Fruit fly (Drosophila melanogaster) whole organism, pupa: ENCODE data around the gene Sfp33A3.

Experiments used
- CG10348 ChIP-seq: fragments of 200-800 bp; sonication (Bioruptor generic); IDR thresholded peaks from 2 replicates; pipeline ENCODE4 v1.3.6; 2022; ENCODE audit warnings: missing biosample characterization, missing genetic modification characterization
- CG12605 ChIP-seq: fragments of 200-800 bp; sonication (Bioruptor generic); IDR thresholded peaks from 2 replicates; pipeline ENCODE4 v1.3.6; 2022; ENCODE audit warnings: missing biosample characterization, missing genetic modification characterization
- CG13204 ChIP-seq: fragments of 200-800 bp; sonication (Bioruptor generic); optimal IDR thresholded peaks from 2 replicates; lab custom pipeline; 2018; ENCODE audit warnings: missing biosample characterization, mild to moderate bottlenecking, missing genetic modification characterization, moderate library complexity
- CG14655 ChIP-seq: fragments of 200-800 bp; sonication (Bioruptor generic); optimal IDR thresholded peaks from 3 replicates; lab custom pipeline; 2017; ENCODE audit warnings: mild to moderate bottlenecking, missing biosample characterization, missing genetic modification reagents, missing genetic modification characterization
- CG15710 ChIP-seq: fragments of 200-800 bp; sonication (Bioruptor generic); optimal IDR thresholded peaks from 2 replicates; lab custom pipeline; 2018; ENCODE audit warnings: missing biosample characterization, mild to moderate bottlenecking, missing genetic modification characterization, moderate library complexity
- CG17806 ChIP-seq: fragments of 200-800 bp; sonication (Bioruptor generic); optimal IDR thresholded peaks from 2 replicates; lab custom pipeline; 2018; ENCODE audit warnings: missing biosample characterization, mild to moderate bottlenecking, missing genetic modification characterization, moderate library complexity
- CG32121 ChIP-seq: fragments of 200-800 bp; sonication (Bioruptor generic); IDR thresholded peaks from 2 replicates; pipeline ENCODE4 v1.3.6; 2022; ENCODE audit warnings: missing biosample characterization, missing genetic modification characterization
- CG34367 ChIP-seq: fragments of 200-800 bp; sonication (Bioruptor generic); optimal IDR thresholded peaks from 2 replicates; lab custom pipeline; 2018; ENCODE audit warnings: missing biosample characterization, mild to moderate bottlenecking, missing genetic modification characterization
- CG4496 ChIP-seq: fragments of 200-800 bp; sonication (Bioruptor generic); IDR thresholded peaks from 3 replicates; pipeline ENCODE4 v1.3.6; 2022; ENCODE audit warnings: missing biosample characterization, missing genetic modification characterization
- CG8159 ChIP-seq: fragments of 200-800 bp; sonication (Bioruptor generic); optimal IDR thresholded peaks from 3 replicates; lab custom pipeline; 2018; ENCODE audit warnings: missing biosample characterization, mild to moderate bottlenecking, missing genetic modification characterization, moderate library complexity
- CG8301 ChIP-seq: fragments of 200-800 bp; sonication (Bioruptor generic); optimal IDR thresholded peaks from 2 replicates; lab custom pipeline; 2018; ENCODE audit warnings: missing biosample characterization, mild to moderate bottlenecking, missing genetic modification characterization
- CG9948 ChIP-seq: fragments of 200-800 bp; sonication (Bioruptor generic); optimal IDR thresholded peaks from 2 replicates; lab custom pipeline; 2018; ENCODE audit warnings: missing biosample characterization, mild to moderate bottlenecking, missing genetic modification characterization, moderate library complexity
- D1 ChIP-seq: fragments of 200-800 bp; sonication (Bioruptor generic); optimal IDR thresholded peaks from 2 replicates; lab custom pipeline; 2018; ENCODE audit warnings: missing biosample characterization, mild to moderate bottlenecking, missing genetic modification characterization, moderate library complexity
- EcR ChIP-seq: fragments of 200-800 bp; sonication (Bioruptor generic); optimal IDR thresholded peaks from 3 replicates; lab custom pipeline; 2019; ENCODE audit warnings: missing biosample characterization, missing genetic modification characterization, mild to moderate bottlenecking, moderate library complexity, missing genetic modification reagents
- Ets98B ChIP-seq: fragments of 200-800 bp; sonication (Bioruptor generic); IDR thresholded peaks from 2 replicates; pipeline ENCODE4 v1.3.6; 2022; ENCODE audit warnings: missing biosample characterization, missing genetic modification characterization
- Pif1A ChIP-seq: fragments of 200-800 bp; sonication (Bioruptor generic); optimal IDR thresholded peaks from 3 replicates; lab custom pipeline; 2016; ENCODE audit warnings: missing biosample characterization, missing genetic modification characterization
- Pif1B ChIP-seq: fragments of 200-800 bp; sonication (Bioruptor generic); optimal IDR thresholded peaks from 3 replicates; lab custom pipeline; 2016; ENCODE audit warnings: missing biosample characterization, missing genetic modification characterization
- Snoo ChIP-seq: fragments of 200-800 bp; sonication (Bioruptor generic); optimal IDR thresholded peaks from 3 replicates; lab custom pipeline; 2017; ENCODE audit warnings: missing biosample characterization, mild to moderate bottlenecking, missing genetic modification characterization, inconsistent platforms
- fd96Ca ChIP-seq: fragments of 200-800 bp; sonication (Bioruptor generic); IDR thresholded peaks from 3 replicates; pipeline ENCODE4 v1.3.6; 2022; ENCODE audit warnings: missing biosample characterization, missing genetic modification characterization
- gl ChIP-seq: fragments of 200-800 bp; sonication (Bioruptor generic); optimal IDR thresholded peaks from 2 replicates; lab custom pipeline; 2018; ENCODE audit warnings: missing biosample characterization, mild to moderate bottlenecking, missing genetic modification characterization
- rn ChIP-seq: fragments of 200-800 bp; sonication (Bioruptor generic); IDR thresholded peaks from 2 replicates; pipeline ENCODE4 v1.3.6; 2022; ENCODE audit warnings: missing biosample characterization, missing genetic modification characterization

The Sfp33A3 gene

dm6 chr2L:11839612-11840011 lies at the start of gene Sfp33A3:
Sfp33A3 (plus strand) TSS chr2L:11839912.
- TF ChIP-seq Pif1A (GFP tag; lab: Kevin White, UChicago) (no peak), CG15710 (tag; lab: Kevin White, UChicago) (no peak), CG13204 (GFP tag; lab: Kevin White, UChicago) (no peak), EcR (no peak), Ets98B (GFP tag; lab: Robert Waterston, UW) (no peak), Snoo (tag; lab: Kevin White, UChicago) (no peak), CG10348 (GFP tag; lab: Robert Waterston, UW) (no peak), CG34367 (tag; lab: Kevin White, UChicago) (no peak), fd96Ca (GFP tag; lab: Robert Waterston, UW) (no peak), D1 (tag; lab: Kevin White, UChicago) (no peak), CG14655 (no peak), CG9948 (no peak)

DNA sequence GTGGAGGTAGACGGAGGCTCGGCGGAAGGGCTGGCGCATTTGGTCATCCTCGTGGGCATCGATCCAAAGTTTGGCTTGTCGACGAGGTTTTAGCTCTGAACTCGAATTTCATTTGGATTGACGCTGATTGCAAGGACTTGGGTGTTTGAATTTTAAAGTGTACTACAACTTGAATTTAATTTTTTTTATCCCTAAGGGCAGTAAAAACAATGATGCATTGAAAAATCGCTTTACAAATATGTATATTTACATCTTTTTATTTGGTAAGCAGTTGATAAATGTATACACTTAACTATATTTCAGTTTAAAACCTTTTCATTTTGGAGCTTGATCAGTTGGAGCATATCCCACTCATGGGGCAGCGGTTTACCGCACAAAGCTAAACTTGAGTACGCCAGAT lies 47.4 kb upstream of the Sfp33A3 start, which contains the start of gene Tsp33B:
TSS of gene Tsp33B (minus strand) at position 101 of the 400 bp plus-strand sequence.
- TF ChIP-seq gl (tag; lab: Kevin White, UChicago) = no peak
- TF ChIP-seq CG15710 (tag; lab: Kevin White, UChicago) = no peak

DNA sequence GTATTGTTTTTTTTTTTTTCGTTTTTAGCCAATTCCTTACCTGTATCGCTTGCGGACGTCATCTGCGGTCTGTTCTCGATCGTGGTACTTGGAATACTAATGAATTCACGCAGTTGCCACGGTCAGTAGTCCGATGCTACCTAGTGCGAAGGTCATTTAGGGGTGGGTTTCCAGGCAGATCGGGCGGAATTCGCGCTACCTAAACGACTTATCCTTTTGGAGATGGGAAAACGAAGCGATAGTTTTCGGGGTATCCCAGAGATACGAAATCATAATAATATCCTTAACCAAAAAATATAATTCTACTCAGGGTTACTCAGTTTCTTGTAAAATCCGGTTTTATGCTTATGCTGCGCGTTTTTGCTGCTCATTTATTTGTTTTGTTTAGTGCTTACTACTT lies 45.7 kb upstream of the Sfp33A3 start, which contains the start of gene CG14937:
TSS of gene CG14937 (minus strand) at position 101 of the 400 bp plus-strand sequence.
- no peak for TF ChIP-seq CG12605 (GFP tag; lab: Robert Waterston, UW)
- no peak for TF ChIP-seq CG34367 (tag; lab: Kevin White, UChicago)
- TF ChIP-seq Pif1A (GFP tag; lab: Kevin White, UChicago) = no peak
- no peak for TF ChIP-seq CG32121 (GFP tag; lab: Robert Waterston, UW)
- no peak for TF ChIP-seq CG9948
- TF ChIP-seq EcR = no peak
- TF ChIP-seq rn (GFP tag; lab: Robert Waterston, UW) = no peak
- no peak for TF ChIP-seq Pif1B (GFP tag; lab: Kevin White, UChicago)
- TF ChIP-seq Snoo (tag; lab: Kevin White, UChicago) = no peak
- no peak for TF ChIP-seq CG15710 (tag; lab: Kevin White, UChicago)
- no peak for TF ChIP-seq CG17806 (tag; lab: Kevin White, UChicago)
- TF ChIP-seq gl (tag; lab: Kevin White, UChicago) = no peak
- no peak for TF ChIP-seq D1 (tag; lab: Kevin White, UChicago)
- no peak for TF ChIP-seq CG8159 (tag; lab: Kevin White, UChicago)
- TF ChIP-seq CG8301 = no peak
- TF ChIP-seq CG14655 = no peak
- no peak for TF ChIP-seq CG13204 (GFP tag; lab: Kevin White, UChicago)
- no peak for TF ChIP-seq CG4496
- TF ChIP-seq Ets98B (GFP tag; lab: Robert Waterston, UW) = no peak
- TF ChIP-seq CG10348 (GFP tag; lab: Robert Waterston, UW) = no peak

DNA sequence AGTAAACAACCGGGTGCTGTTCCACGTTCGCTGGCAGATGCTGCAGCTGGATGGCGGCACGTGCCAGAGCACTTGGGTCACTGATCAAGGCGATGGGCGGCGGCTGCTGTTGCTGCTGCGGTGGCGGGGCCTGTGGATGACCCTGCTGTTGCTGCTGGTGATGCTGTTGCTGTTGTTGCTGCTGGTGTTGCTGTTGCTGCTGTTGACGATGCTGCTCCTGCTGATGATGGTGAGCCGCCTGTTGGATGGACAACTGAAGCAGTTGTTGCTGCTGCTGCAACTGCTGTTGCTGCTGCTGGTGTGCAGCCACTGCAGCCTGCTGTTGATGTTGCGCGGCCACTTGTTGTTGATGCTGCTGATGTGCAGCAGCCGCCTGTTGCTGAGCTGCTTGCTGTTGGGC lies 42.6 kb upstream of the Sfp33A3 start:
- TF ChIP-seq Ets98B (GFP tag; lab: Robert Waterston, UW) (no peak), CG15710 (tag; lab: Kevin White, UChicago) (no peak), D1 (tag; lab: Kevin White, UChicago) (no peak), CG9948 (no peak), fd96Ca (GFP tag; lab: Robert Waterston, UW) (no peak), EcR (no peak), CG12605 (GFP tag; lab: Robert Waterston, UW) (no peak), CG32121 (GFP tag; lab: Robert Waterston, UW) (no peak), CG4496 (no peak), Pif1B (GFP tag; lab: Kevin White, UChicago) (no peak), Snoo (tag; lab: Kevin White, UChicago) (no peak), CG8301 (no peak), CG10348 (GFP tag; lab: Robert Waterston, UW) (no peak), CG13204 (GFP tag; lab: Kevin White, UChicago) (no peak), gl (tag; lab: Kevin White, UChicago) (no peak), CG17806 (tag; lab: Kevin White, UChicago) (no peak), Pif1A (GFP tag; lab: Kevin White, UChicago) (no peak), rn (GFP tag; lab: Robert Waterston, UW) (no peak), CG34367 (tag; lab: Kevin White, UChicago) (no peak)

dm6 chr2L:11804228-11805044 lies 35.3 kb upstream of the Sfp33A3 start:
- TF ChIP-seq CG9948 (no peak), CG17806 (tag; lab: Kevin White, UChicago) (no peak), CG14655 (peak; percentile 13), CG34367 (tag; lab: Kevin White, UChicago) (no peak), Pif1B (GFP tag; lab: Kevin White, UChicago) (peak; percentile 13), CG8159 (tag; lab: Kevin White, UChicago) (peak; percentile 2), CG32121 (GFP tag; lab: Robert Waterston, UW) (0 out of 2 replicates have a peak, but pooled peaks have one; percentile 19), Ets98B (GFP tag; lab: Robert Waterston, UW) (no peak), rn (GFP tag; lab: Robert Waterston, UW) (no peak), EcR (no peak), CG4496 (peak; percentile 62; the same call in 2 of the 3 replicates), CG13204 (GFP tag; lab: Kevin White, UChicago) (peak; percentile 52), fd96Ca (GFP tag; lab: Robert Waterston, UW) (peak; percentile 22; the same call in 1 of the 3 replicates), CG15710 (tag; lab: Kevin White, UChicago) (no peak), Snoo (tag; lab: Kevin White, UChicago) (no peak)
